Worm (Caenorhabditis elegans) whole organism, young adult: ENCODE results near the gene R10E9.2.

Experiments
- akir-1 ChIP-seq: fragments of 200-800 bp; sonication (Bioruptor generic); optimal IDR thresholded peaks from 2 replicates; lab custom pipeline; 2018; ENCODE audit warnings: mild to moderate bottlenecking, missing genetic modification characterization, moderate library complexity, missing compliant biosample characterization
- ceh-91 ChIP-seq: fragments of 200-800 bp; sonication (Bioruptor generic); IDR thresholded peaks from 2 replicates; pipeline ENCODE4 v1.3.6; 2022; ENCODE audit warnings: missing genetic modification reagents, missing genetic modification characterization, missing compliant biosample characterization
- snpc-1.1 ChIP-seq: sonication (generic microtip); optimal IDR thresholded peaks from 2 replicates; lab custom pipeline; 2017; ENCODE audit warnings: missing genetic modification characterization, mild to moderate bottlenecking, missing compliant biosample characterization, antibody characterized with exemption, moderate library complexity, missing genotype, missing genetic modification reagents; ENCODE audit not compliant: insufficient read depth

DNA sequence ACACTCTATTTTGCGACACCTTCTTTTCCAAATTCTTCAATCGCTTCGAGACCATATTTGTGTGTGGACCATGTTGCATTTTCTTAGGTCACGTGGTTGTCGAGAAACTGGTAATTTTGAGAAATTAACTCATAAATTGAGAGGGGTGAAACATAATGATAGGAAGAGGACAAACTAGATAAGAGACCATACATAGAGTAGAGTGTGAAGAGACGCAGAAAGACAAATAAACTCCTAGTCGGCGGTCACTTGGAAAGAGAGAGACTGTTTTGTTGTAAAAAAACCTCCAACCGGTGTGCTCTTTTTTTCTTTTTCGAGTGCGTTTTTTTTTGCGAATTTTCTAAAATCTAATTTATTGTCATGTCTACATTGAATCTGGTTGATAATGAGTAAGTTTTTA lies 4.2 kb downstream of the R10E9.2 start, which contains the start of gene R10E9.3:
- no peak for TF ChIP-seq akir-1 (GFP tag; lab: Kevin White, UChicago)
- TF ChIP-seq ceh-91 (GFP tag; lab: Robert Waterston, UW), result no peak
- no peak for TF ChIP-seq snpc-1.1
